Fruit fly (Drosophila melanogaster): ENCODE results near the gene CG15412.
A peak's percentile ranks its signal among the peaks of the same experiment; 100 is the strongest.

Gene CG15412

DNA sequence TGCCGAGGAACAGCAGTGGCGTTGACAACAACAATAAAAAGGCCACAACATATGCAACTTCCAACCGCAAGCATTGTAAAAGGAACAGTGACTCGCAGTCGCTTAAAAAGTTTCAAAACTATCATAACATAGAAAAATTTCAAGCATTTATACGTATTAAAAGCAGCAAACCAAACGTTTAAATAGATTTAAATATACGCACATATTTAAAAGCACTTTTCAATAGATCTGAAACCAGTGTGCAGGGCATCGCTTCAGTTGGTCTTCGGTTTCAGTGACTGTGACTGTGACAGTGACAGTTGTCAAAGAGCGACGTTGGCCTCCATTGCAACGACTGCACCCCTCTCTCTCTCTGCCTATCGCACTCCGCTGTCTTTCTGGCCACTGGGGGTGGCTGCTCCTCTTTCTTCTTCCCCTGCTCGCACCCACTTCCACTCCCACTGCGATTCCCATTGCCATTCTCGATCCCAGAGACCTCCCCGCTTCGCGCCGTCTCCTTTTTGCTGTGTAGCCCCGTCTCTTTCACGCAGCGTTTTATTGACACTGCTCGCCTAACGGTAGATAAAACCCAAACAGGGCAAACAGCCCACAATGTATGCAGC, 27.3 kb downstream of the CG15412 start (continued):
- TF ChIP-seq CG8319 (GFP tag; optimal IDR thresholded peaks at IDR 0.05) (peak; percentile 93), fd59A (GFP tag; optimal IDR thresholded peaks at IDR 0.05) (peak; percentile 89), CG16779 (tag; optimal IDR thresholded peaks at IDR 0.05) (peak; percentile 72), salr (GFP tag; optimal IDR thresholded peaks at IDR 0.05) (peak; percentile 86 to 91), lz (GFP tag; optimal IDR thresholded peaks at IDR 0.05) (peak; percentile 91), CG11902 (GFP tag; optimal IDR thresholded peaks at IDR 0.05) (peak; percentile 91), CG31627 (GFP tag; optimal IDR thresholded peaks at IDR 0.05) (peak; percentile 89), topi (GFP tag; optimal IDR thresholded peaks at IDR 0.05) (peak; percentile 90), CG34406 (GFP tag; optimal IDR thresholded peaks at IDR 0.05) (peak; percentile 93), eg (GFP tag; IDR thresholded peaks at IDR 0.05) (peak; percentile 99), Ets21C (GFP tag; optimal IDR thresholded peaks at IDR 0.05) (peak; percentile 92), Hr38 (GFP tag; optimal IDR thresholded peaks at IDR 0.05) (peak; percentile 46), CG10631 (GFP tag; optimal IDR thresholded peaks at IDR 0.05) (peak; percentile 94), svp (GFP tag) (peak; percentile 97), Gug (GFP tag; IDR thresholded peaks at IDR 0.05) (peak; percentile 97), Lpt (GFP tag; optimal IDR thresholded peaks at IDR 0.05) (peak; percentile 93), Eip78C (GFP tag) (peak; percentile 98), Sox102F (GFP tag; optimal IDR thresholded peaks at IDR 0.05) (peak; percentile 95), acj6 (GFP tag; optimal IDR thresholded peaks at IDR 0.05) (peak; percentile 92), Eip75B (GFP tag; optimal IDR thresholded peaks at IDR 0.05) (peak; percentile 92), OdsH (GFP tag; optimal IDR thresholded peaks at IDR 0.05) (peak; percentile 96), CG15336 (GFP tag; IDR thresholded peaks at IDR 0.05) (peak; percentile 93), Blimp-1 (GFP tag; optimal IDR thresholded peaks at IDR 0.05) (peak; percentile 69), CG32006 (GFP tag; optimal IDR thresholded peaks at IDR 0.05) (peak; percentile 92), CG11762 (GFP tag; optimal IDR thresholded peaks at IDR 0.05; ENCODE audit: insufficient read depth) (peak; percentile 93), CG8632 (GFP tag; optimal IDR thresholded peaks at IDR 0.05) (peak; percentile 92), Hr4 (GFP tag; optimal IDR thresholded peaks at IDR 0.05) (peak; percentile 94), CG10669 (GFP tag; optimal IDR thresholded peaks at IDR 0.05) (peak; percentile 94), net (GFP tag; optimal IDR thresholded peaks at IDR 0.05) (peak; percentile 92), CG7368 (GFP tag; optimal IDR thresholded peaks at IDR 0.05) (peak; percentile 89), fd85E (GFP tag; optimal IDR thresholded peaks at IDR 0.05) (peak; percentile 76)

DNA sequence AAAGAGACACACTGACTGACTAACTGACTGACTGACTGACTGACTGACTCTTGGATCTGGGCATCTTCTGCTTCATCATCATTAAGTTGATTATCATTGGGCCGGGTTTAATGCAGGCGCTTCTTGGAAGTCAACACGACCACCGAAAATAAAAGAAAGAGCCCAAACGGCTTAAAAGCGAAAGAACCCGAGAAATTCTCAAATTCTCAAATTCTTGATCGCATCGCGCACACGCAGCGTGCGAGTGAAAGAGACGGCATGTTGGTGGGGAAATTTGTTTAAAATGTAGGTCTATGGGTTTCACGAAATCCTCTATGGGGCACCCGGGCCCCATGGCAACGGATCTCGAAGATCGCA, 29.1 kb downstream of the CG15412 start:
- TF ChIP-seq svp (GFP tag): peak; percentile 74
- TF ChIP-seq CG6163 (GFP tag; IDR thresholded peaks at IDR 0.05): no peak
- TF ChIP-seq spab (GFP tag; optimal IDR thresholded peaks at IDR 0.05): no peak
- TF ChIP-seq CG10669 (GFP tag; optimal IDR thresholded peaks at IDR 0.05): no peak
- TF ChIP-seq CG10631 (GFP tag; optimal IDR thresholded peaks at IDR 0.05): no peak

DNA sequence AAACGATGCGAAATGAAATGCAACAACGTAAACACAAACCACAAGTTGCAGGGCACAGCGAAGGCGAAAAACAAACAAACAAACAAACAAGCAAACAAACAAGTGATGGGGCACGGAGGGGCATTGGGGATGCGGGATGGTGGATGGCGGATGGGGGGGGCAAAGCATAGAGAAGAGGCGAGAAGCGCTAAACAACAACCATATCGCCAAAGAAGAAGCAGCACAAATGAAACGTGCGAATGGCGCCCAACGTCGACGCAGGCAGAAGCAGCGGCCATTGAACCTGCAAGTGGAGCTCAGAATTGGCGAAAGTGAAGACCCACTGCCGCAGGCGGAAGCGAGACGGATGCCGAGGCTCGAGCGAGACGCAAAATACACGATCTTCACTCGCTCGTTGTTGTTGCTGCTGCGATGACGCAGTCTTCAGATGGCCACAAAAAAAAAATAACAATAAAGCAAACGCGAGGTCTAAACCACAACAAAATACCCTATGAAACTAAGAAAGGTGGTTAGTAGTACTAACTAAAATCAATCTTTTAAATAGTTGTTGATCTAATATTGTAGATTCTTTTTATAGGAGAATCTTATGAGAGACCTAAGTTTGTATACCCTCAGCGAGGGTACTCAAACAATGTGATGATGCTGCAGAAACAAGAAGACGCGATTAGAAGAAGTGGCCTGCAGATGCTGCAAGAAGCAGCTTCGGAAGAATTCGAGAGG, 29.6 kb downstream of the CG15412 start:
- TF ChIP-seq CG31627 (GFP tag; optimal IDR thresholded peaks at IDR 0.05) (peak; percentile 91), CG6792 (GFP tag; optimal IDR thresholded peaks at IDR 0.05) (peak; percentile 78), Met (GFP tag; optimal IDR thresholded peaks at IDR 0.05) (peak; percentile 93), Smox (GFP tag; optimal IDR thresholded peaks at IDR 0.05) (peak; percentile 91), Eip78C (GFP tag) (peak; percentile 97), pdm3 (GFP tag; optimal IDR thresholded peaks at IDR 0.05) (peak; percentile 84), ss (GFP tag; optimal IDR thresholded peaks at IDR 0.05) (peak in 1 of 2 experiments; percentile 23), lz (GFP tag; optimal IDR thresholded peaks at IDR 0.05) (peak; percentile 90), CG3032 (tag; optimal IDR thresholded peaks at IDR 0.05) (peak; percentile 73), Hr4 (GFP tag; optimal IDR thresholded peaks at IDR 0.05) (peak; percentile 72), CG15336 (GFP tag; IDR thresholded peaks at IDR 0.05) (peak; percentile 81), svp (GFP tag) (peak; percentile 96), Eip93F (GFP tag; optimal IDR thresholded peaks at IDR 0.05) (peak; percentile 80), CG8319 (GFP tag; optimal IDR thresholded peaks at IDR 0.05) (peak; percentile 62), topi (GFP tag; optimal IDR thresholded peaks at IDR 0.05) (peak; percentile 90), CG10631 (GFP tag; optimal IDR thresholded peaks at IDR 0.05) (peak; percentile 88), Hr39 (GFP tag; optimal IDR thresholded peaks at IDR 0.05) (peak; percentile 91), fkh (GFP tag; optimal IDR thresholded peaks at IDR 0.05) (peak; percentile 62), fd59A (GFP tag; optimal IDR thresholded peaks at IDR 0.05) (peak; percentile 58), fd85E (GFP tag; optimal IDR thresholded peaks at IDR 0.05) (peak; percentile 60), esn (GFP tag; optimal IDR thresholded peaks at IDR 0.05) (peak; percentile 93), CG8632 (GFP tag; optimal IDR thresholded peaks at IDR 0.05) (peak; percentile 69), spab (GFP tag; optimal IDR thresholded peaks at IDR 0.05) (peak; percentile 69), acj6 (GFP tag; optimal IDR thresholded peaks at IDR 0.05) (peak; percentile 84), Ets96B (tag; optimal IDR thresholded peaks at IDR 0.05) (peak; percentile 79), Gug (GFP tag; IDR thresholded peaks at IDR 0.05) (peak; percentile 82), CG9139 (GFP tag; optimal IDR thresholded peaks at IDR 0.05) (peak; percentile 32)
